Fruit fly (Drosophila melanogaster) whole organism, prepupa: ENCODE measurements around the gene CG6878.
A peak's percentile ranks its signal among the peaks of the same experiment; 100 is the strongest.

Experiments used
- Blimp-1 ChIP-seq: fragments of 200-800 bp; sonication (Bioruptor generic); optimal IDR thresholded peaks from 3 replicates; lab custom pipeline; 2017; ENCODE audit warnings: missing biosample characterization, missing genetic modification characterization, mild to moderate bottlenecking, moderate library complexity, missing genetic modification reagents
- CG10631 ChIP-seq: fragments of 200-800 bp; sonication (Bioruptor generic); optimal IDR thresholded peaks from 2 replicates; lab custom pipeline; 2016; ENCODE audit warnings: missing biosample characterization, missing genetic modification characterization
- CG10669 ChIP-seq: fragments of 200-800 bp; sonication (Bioruptor generic); optimal IDR thresholded peaks from 3 replicates; lab custom pipeline; 2018; ENCODE audit warnings: missing biosample characterization, mild to moderate bottlenecking, missing genetic modification characterization, moderate library complexity
- CG11294 ChIP-seq: fragments of 200-800 bp; sonication (Bioruptor generic); IDR thresholded peaks from 2 replicates; pipeline ENCODE4 v1.3.6; 2022; ENCODE audit warnings: missing biosample characterization, missing genetic modification characterization
- CG1621 ChIP-seq: fragments of 200-800 bp; sonication (Bioruptor generic); optimal IDR thresholded peaks from 3 replicates; lab custom pipeline; 2018; ENCODE audit warnings: missing biosample characterization, mild to moderate bottlenecking, missing genetic modification characterization
- CG16779 ChIP-seq: fragments of 200-800 bp; sonication (Bioruptor generic); optimal IDR thresholded peaks from 3 replicates; lab custom pipeline; 2017; ENCODE audit warnings: missing biosample characterization, mild to moderate bottlenecking, missing genetic modification characterization
- CG3032 ChIP-seq: fragments of 200-800 bp; optimal IDR thresholded peaks from 2 replicates; lab custom pipeline; 2019; ENCODE audit warnings: missing biosample characterization, mild to moderate bottlenecking, missing genetic modification characterization, moderate library complexity
- CG31627 ChIP-seq: fragments of 200-800 bp; sonication (Bioruptor generic); optimal IDR thresholded peaks from 3 replicates; lab custom pipeline; 2016; ENCODE audit warnings: missing biosample characterization, missing genetic modification characterization
- CG32006 ChIP-seq: fragments of 200-800 bp; sonication (Bioruptor generic); optimal IDR thresholded peaks from 3 replicates; lab custom pipeline; 2017; ENCODE audit warnings: missing biosample characterization, mild to moderate bottlenecking, missing genetic modification characterization
- CG34406 ChIP-seq: fragments of 200-800 bp; sonication (Bioruptor generic); optimal IDR thresholded peaks from 3 replicates; lab custom pipeline; 2016; ENCODE audit warnings: missing biosample characterization, missing genetic modification characterization
- CG3919 ChIP-seq: fragments of 200-800 bp; sonication (Bioruptor generic); optimal IDR thresholded peaks from 3 replicates; lab custom pipeline; 2016; ENCODE audit warnings: missing biosample characterization, missing genetic modification characterization
- CG4318 ChIP-seq: fragments of 200-800 bp; sonication (Bioruptor generic); optimal IDR thresholded peaks from 3 replicates; lab custom pipeline; 2017; ENCODE audit warnings: missing biosample characterization, mild to moderate bottlenecking, missing genetic modification characterization
- CG6163 ChIP-seq: fragments of 200-800 bp; sonication (Bioruptor generic); IDR thresholded peaks from 3 replicates; pipeline ENCODE4 v1.3.6; 2022; ENCODE audit warnings: missing biosample characterization, missing genetic modification characterization
- CG6792 ChIP-seq: fragments of 200-800 bp; sonication (Bioruptor generic); optimal IDR thresholded peaks from 3 replicates; lab custom pipeline; 2016; ENCODE audit warnings: missing biosample characterization, missing genetic modification characterization
- CG6854 ChIP-seq: fragments of 200-800 bp; sonication (Bioruptor generic); optimal IDR thresholded peaks from 2 replicates; lab custom pipeline; 2017; ENCODE audit warnings: missing biosample characterization, mild to moderate bottlenecking, missing genetic modification characterization
- CG7368 ChIP-seq: fragments of 200-800 bp; sonication (Bioruptor generic); optimal IDR thresholded peaks from 3 replicates; lab custom pipeline; 2016; ENCODE audit warnings: missing biosample characterization, missing genetic modification characterization
- CG8119 ChIP-seq: fragments of 200-800 bp; sonication (Bioruptor generic); IDR thresholded peaks from 3 replicates; pipeline ENCODE4 v1.3.6; 2022; ENCODE audit warnings: missing biosample characterization, missing genetic modification characterization
- CG9139 ChIP-seq: fragments of 200-800 bp; sonication (Bioruptor generic); optimal IDR thresholded peaks from 3 replicates; lab custom pipeline; 2017; ENCODE audit warnings: missing biosample characterization, mild to moderate bottlenecking, missing genetic modification characterization
- Eip75B ChIP-seq: fragments of 200-800 bp; sonication (Bioruptor generic); optimal IDR thresholded peaks from 3 replicates; lab custom pipeline; 2016; ENCODE audit warnings: missing biosample characterization, missing genetic modification characterization
- Eip78C ChIP-seq: fragments of 200-800 bp; sonication (Bioruptor generic); peaks from one replicate; lab custom pipeline; 2016; ENCODE audit warnings: missing biosample characterization, missing genetic modification characterization
- Ets96B ChIP-seq: fragments of 200-800 bp; optimal IDR thresholded peaks from 2 replicates; lab custom pipeline; 2019; ENCODE audit warnings: missing biosample characterization, mild to moderate bottlenecking, missing genetic modification characterization, moderate library complexity
- Gug ChIP-seq: fragments of 200-800 bp; sonication (Bioruptor generic); IDR thresholded peaks from 2 replicates; pipeline ENCODE4 v1.3.6; 2022; ENCODE audit warnings: missing biosample characterization, missing genetic modification characterization
- Hr39 ChIP-seq: fragments of 200-800 bp; sonication (Bioruptor generic); optimal IDR thresholded peaks from 2 replicates; lab custom pipeline; 2016; ENCODE audit warnings: missing biosample characterization, missing genetic modification characterization
- Hr4 ChIP-seq: fragments of 200-800 bp; sonication (Bioruptor generic); optimal IDR thresholded peaks from 3 replicates; lab custom pipeline; 2016; ENCODE audit warnings: missing biosample characterization, missing genetic modification characterization
- Met ChIP-seq: fragments of 200-800 bp; sonication (Bioruptor generic); optimal IDR thresholded peaks from 3 replicates; lab custom pipeline; 2016; ENCODE audit warnings: missing biosample characterization, missing genetic modification characterization
- OdsH ChIP-seq: fragments of 200-800 bp; sonication (Bioruptor generic); optimal IDR thresholded peaks from 3 replicates; lab custom pipeline; 2016; ENCODE audit warnings: missing biosample characterization, missing genetic modification characterization
- Sox14 ChIP-seq: fragments of 200-800 bp; sonication (Bioruptor generic); optimal IDR thresholded peaks from 3 replicates; lab custom pipeline; 2016; ENCODE audit warnings: missing biosample characterization, missing genetic modification characterization
- achi ChIP-seq: fragments of 200-800 bp; sonication (Bioruptor generic); optimal IDR thresholded peaks from 3 replicates; lab custom pipeline; 2016; ENCODE audit warnings: missing biosample characterization, missing genetic modification characterization
- acj6 ChIP-seq: fragments of 200-800 bp; sonication (Bioruptor generic); optimal IDR thresholded peaks from 3 replicates; lab custom pipeline; 2016; ENCODE audit warnings: missing biosample characterization, missing genetic modification characterization
- cyc ChIP-seq: fragments of 200-800 bp; sonication (Bioruptor generic); optimal IDR thresholded peaks from 3 replicates; lab custom pipeline; 2016; ENCODE audit warnings: missing biosample characterization, missing genetic modification characterization
- dac ChIP-seq: fragments of 200-800 bp; sonication (Bioruptor generic); optimal IDR thresholded peaks from 2 replicates; lab custom pipeline; 2017; ENCODE audit warnings: missing biosample characterization, mild to moderate bottlenecking, missing genetic modification characterization
- dsx ChIP-seq: fragments of 200-800 bp; optimal IDR thresholded peaks from 3 replicates; lab custom pipeline; 2019; ENCODE audit warnings: missing biosample characterization, mild to moderate bottlenecking, missing genetic modification characterization, moderate library complexity; ENCODE audit not compliant: poor library complexity, severe bottlenecking
- eg ChIP-seq: fragments of 200-800 bp; sonication (Bioruptor generic); IDR thresholded peaks from 3 replicates; pipeline ENCODE4 v1.3.6; 2022; ENCODE audit warnings: missing biosample characterization, missing genetic modification characterization
- esn ChIP-seq: fragments of 200-800 bp; sonication (Bioruptor generic); optimal IDR thresholded peaks from 2 replicates; lab custom pipeline; 2016; ENCODE audit warnings: missing biosample characterization, mild to moderate bottlenecking, missing genetic modification characterization, moderate library complexity
- fkh ChIP-seq: fragments of 200-800 bp; sonication (Bioruptor generic); optimal IDR thresholded peaks from 3 replicates; lab custom pipeline; 2017; ENCODE audit warnings: missing biosample characterization, mild to moderate bottlenecking, missing genetic modification characterization, moderate library complexity
- lz ChIP-seq: fragments of 200-800 bp; sonication (Bioruptor generic); optimal IDR thresholded peaks from 3 replicates; lab custom pipeline; 2016; ENCODE audit warnings: missing biosample characterization, missing genetic modification characterization
- net ChIP-seq: fragments of 200-800 bp; sonication (Bioruptor generic); optimal IDR thresholded peaks from 3 replicates; lab custom pipeline; 2016; ENCODE audit warnings: missing biosample characterization, missing genetic modification characterization
- salr ChIP-seq, 2 experiments: fragments of 200-800 bp; sonication (Bioruptor generic); optimal IDR thresholded peaks; 3 replicates each; lab custom pipeline; 2016 to 2018; ENCODE audit warnings: missing biosample characterization in 2 of 2, missing genetic modification characterization in 2 of 2, mild to moderate bottlenecking in 1 of 2
- svp ChIP-seq: fragments of 200-800 bp; sonication (Bioruptor generic); peaks from one replicate; lab custom pipeline; 2016; ENCODE audit warnings: missing biosample characterization, missing genetic modification characterization

CG6878 gene

DNA sequence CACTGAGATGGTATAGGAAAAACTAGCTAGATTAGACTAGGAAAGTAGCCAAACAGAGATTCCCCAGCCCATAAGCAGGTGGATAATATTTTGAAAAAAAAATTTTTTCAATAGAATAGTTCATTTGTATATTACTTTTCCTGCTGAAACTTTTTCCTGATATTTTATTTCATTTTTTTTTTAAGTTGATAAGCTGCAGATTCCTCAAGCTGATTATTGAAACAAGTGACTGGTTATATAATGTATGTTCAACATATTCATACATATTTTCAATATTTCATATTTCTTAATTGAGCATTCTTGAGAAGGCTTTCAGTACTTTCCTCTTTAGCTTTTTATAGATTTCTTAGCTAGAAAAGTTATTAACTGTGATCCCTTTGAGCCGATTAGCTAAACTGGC lies 41.5 kb downstream of the CG6878 start:
- TF ChIP-seq svp (GFP tag; lab: Kevin White, UChicago) (peak; percentile 11), Gug (no peak), fkh (no peak), Eip78C (peak; percentile 54)

DNA sequence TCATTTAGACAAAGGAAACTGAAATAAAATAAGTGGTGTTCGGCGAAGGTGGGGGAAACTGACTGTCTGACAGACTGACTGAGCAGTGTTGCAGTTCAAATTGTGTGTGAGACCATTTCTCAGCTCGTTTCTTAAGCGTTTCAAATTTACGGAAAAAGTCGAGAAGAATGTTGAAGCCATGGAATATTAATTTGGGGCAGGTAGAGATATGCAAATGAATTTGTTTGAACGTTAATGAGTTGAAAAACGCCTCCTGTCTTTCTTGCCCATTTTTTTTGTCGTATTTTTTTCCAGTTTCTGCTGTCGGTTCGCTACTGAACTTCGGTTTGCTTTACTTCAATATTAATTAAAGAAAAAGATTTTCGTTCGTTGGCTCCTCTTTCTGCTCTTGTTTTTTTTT lies 42.0 kb downstream of the CG6878 start:
- TF ChIP-seq CG8119 (no peak), CG1621 (no peak), CG6792 (GFP tag; lab: Kevin White, UChicago) (no peak), Met (GFP tag; lab: Kevin White, UChicago) (no peak), Eip75B (GFP tag; lab: Kevin White, UChicago) (no peak), Sox14 (GFP tag; lab: Kevin White, UChicago) (no peak), Blimp-1 (GFP tag; lab: Kevin White, UChicago) (no peak), CG7368 (GFP tag; lab: Kevin White, UChicago) (no peak), Gug (no peak)

dm6 chr3L:15206058-15206457 lies 44.4 kb downstream of the CG6878 start:
- no peak for TF ChIP-seq lz
- peak; percentile 33 for TF ChIP-seq CG32006 (GFP tag; lab: Kevin White, UChicago)
- peak; percentile 6 for TF ChIP-seq acj6 (GFP tag; lab: Kevin White, UChicago)
- peak; percentile 58 for TF ChIP-seq esn (GFP tag; lab: Kevin White, UChicago)
- no peak for TF ChIP-seq CG16779 (tag; lab: Kevin White, UChicago)
- TF ChIP-seq achi: no peak
- peak; percentile 23 for TF ChIP-seq CG10631
- peak in 1 of 2 experiments; percentile 22 for TF ChIP-seq salr (GFP tag; optimal IDR thresholded peaks at IDR 0.05; lab: Kevin White, UChicago)
- no peak for TF ChIP-seq CG31627 (GFP tag; lab: Kevin White, UChicago)
- TF ChIP-seq Eip75B (GFP tag; lab: Kevin White, UChicago): no peak
- no peak for TF ChIP-seq CG10669 (GFP tag; lab: Kevin White, UChicago)
- peak; percentile 78 for TF ChIP-seq Eip78C
- TF ChIP-seq Sox14 (GFP tag; lab: Kevin White, UChicago): no peak
- TF ChIP-seq Blimp-1 (GFP tag; lab: Kevin White, UChicago): no peak
- no peak for TF ChIP-seq CG7368 (GFP tag; lab: Kevin White, UChicago)

DNA sequence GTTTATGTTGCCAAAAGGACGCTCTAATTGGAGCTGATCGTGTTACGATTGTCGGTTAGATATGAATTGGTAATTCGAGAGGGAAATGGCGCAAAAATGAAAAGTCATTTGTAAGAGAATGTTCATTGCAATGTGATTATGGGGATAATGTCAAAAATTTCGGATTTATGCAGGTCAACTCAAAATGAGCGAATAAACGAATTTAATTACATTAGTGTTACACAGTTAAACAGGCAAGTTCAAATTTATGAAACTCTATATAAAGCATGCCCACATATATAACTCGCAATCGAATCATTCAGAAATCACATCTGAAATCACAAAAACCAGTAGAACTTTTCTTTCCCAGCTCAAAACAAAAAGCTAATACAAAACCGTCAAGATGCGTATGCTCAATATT lies 45.9 kb downstream of the CG6878 start, which contains the start of gene Prx1:
Gene Prx1 (plus strand): TSS at position 301 of the 400 bp plus-strand sequence.
- TF ChIP-seq svp (GFP tag; lab: Kevin White, UChicago) (peak; percentile 15), CG32006 (GFP tag; lab: Kevin White, UChicago) (no peak), CG3032 (no peak), CG11294 (no peak), Ets96B (no peak)

dm6 chr3L:15208695-15209450 lies 47.3 kb downstream of the CG6878 start:
- TF ChIP-seq svp (GFP tag; lab: Kevin White, UChicago) (peak; percentile 74), Hr39 (GFP tag; lab: Kevin White, UChicago) (peak; percentile 15), CG11294 (no peak), lz (no peak), net (GFP tag; lab: Kevin White, UChicago) (peak; percentile 35), dsx (GFP tag; lab: Kevin White, UChicago) (peak; percentile 54), dac (GFP tag; lab: Kevin White, UChicago) (no peak), achi (peak; percentile 52), CG3032 (peak; percentile 65), Hr4 (no peak), Met (GFP tag; lab: Kevin White, UChicago) (peak; percentile 43), eg (GFP tag; lab: Robert Waterston, UW) (no peak), Eip75B (GFP tag; lab: Kevin White, UChicago) (no peak), OdsH (GFP tag; lab: Kevin White, UChicago) (peak; percentile 49), CG9139 (peak; percentile 25), esn (GFP tag; lab: Kevin White, UChicago) (peak; percentile 64), acj6 (GFP tag; lab: Kevin White, UChicago) (peak; percentile 28), CG6792 (GFP tag; lab: Kevin White, UChicago) (peak; percentile 61), CG7368 (GFP tag; lab: Kevin White, UChicago) (peak; percentile 50), Blimp-1 (GFP tag; lab: Kevin White, UChicago) (peak; percentile 59), CG31627 (GFP tag; lab: Kevin White, UChicago) (no peak), Eip78C (peak; percentile 63), fkh (no peak), CG6854 (GFP tag; lab: Kevin White, UChicago) (peak; percentile 25), CG16779 (tag; lab: Kevin White, UChicago) (peak; percentile 24), CG4318 (GFP tag; lab: Kevin White, UChicago) (no peak), cyc (GFP tag; lab: Kevin White, UChicago) (peak; percentile 46), CG6163 (GFP tag; lab: Robert Waterston, UW) (peak; percentile 38; the same call in 1 of the 3 replicates), CG34406 (GFP tag; lab: Kevin White, UChicago) (peak; percentile 74), CG3919 (GFP tag; lab: Kevin White, UChicago) (peak; percentile 73), CG10669 (GFP tag; lab: Kevin White, UChicago) (peak; percentile 49)
